Fruit fly (Drosophila melanogaster): Measurements from ENCODE around the gene Pgd.

Gene Pgd

dm6 chrX:2197414-2198271, 52.7 kb downstream of the Pgd start:
- TF ChIP-seq Rel (GFP tag; optimal IDR thresholded peaks at IDR 0.05): no peak
- TF ChIP-seq Rel (tag; optimal IDR thresholded peaks at IDR 0.05): peak; percentile 97
- TF ChIP-seq br (GFP tag; optimal IDR thresholded peaks at IDR 0.05): peak; percentile 19
- TF ChIP-seq fru (GFP tag; optimal IDR thresholded peaks at IDR 0.05): peak; percentile 17
- TF ChIP-seq h (GFP tag; optimal IDR thresholded peaks at IDR 0.05): peak; percentile 33
- TF ChIP-seq Sp1 (GFP tag; optimal IDR thresholded peaks at IDR 0.05): peak; percentile 28
- TF ChIP-seq HLH106 (tag; optimal IDR thresholded peaks at IDR 0.05): peak; percentile 3
- TF ChIP-seq Hr78 (GFP tag; optimal IDR thresholded peaks at IDR 0.05): no peak
- no peak for TF ChIP-seq woc (GFP tag; optimal IDR thresholded peaks at IDR 0.05)
- no peak for TF ChIP-seq Mio (GFP tag; optimal IDR thresholded peaks at IDR 0.05)
- no peak for TF ChIP-seq Dif (GFP tag; optimal IDR thresholded peaks at IDR 0.05; ENCODE audit: partially characterized antibody)
- TF ChIP-seq Jra (GFP tag; optimal IDR thresholded peaks at IDR 0.05): no peak

Data from whole organism, wandering third instar larva.